Fruit fly (Drosophila melanogaster) whole organism, embryonic: ENCODE measurements around the gene Usp8.
A peak's percentile ranks its signal among the peaks of the same experiment; 100 is the strongest.

Experiments used
- ATbp ChIP-seq: fragments of 200-800 bp; sonication (Bioruptor generic); optimal IDR thresholded peaks from 2 replicates; lab custom pipeline; 2017; ENCODE audit warnings: missing biosample characterization, mild to moderate bottlenecking, missing genetic modification characterization, missing genetic modification reagents
- Atf6 ChIP-seq: fragments of 200-800 bp; sonication (Bioruptor generic); IDR thresholded peaks from 2 replicates; pipeline ENCODE4 v1.3.6; 2022; ENCODE audit warnings: missing biosample characterization, missing genetic modification characterization
- CG10209 ChIP-seq: fragments of 200-800 bp; sonication (Bioruptor generic); optimal IDR thresholded peaks from 3 replicates; lab custom pipeline; 2017; ENCODE audit warnings: missing biosample characterization, mild to moderate bottlenecking, missing genetic modification characterization, missing genetic modification reagents
- CG10321 ChIP-seq: fragments of 200-800 bp; sonication (Bioruptor generic); IDR thresholded peaks from 2 replicates; pipeline ENCODE4 v1.3.6; 2022; ENCODE audit warnings: missing biosample characterization, missing genetic modification characterization
- CG10565 ChIP-seq: fragments of 200-800 bp; sonication (Bioruptor generic); optimal IDR thresholded peaks from 3 replicates; lab custom pipeline; 2016; ENCODE audit warnings: missing biosample characterization, mild to moderate bottlenecking, missing genetic modification characterization
- CG11696 ChIP-seq: fragments of 200-800 bp; sonication (Bioruptor generic); IDR thresholded peaks from 2 replicates; pipeline ENCODE4 v1.3.6; 2022; ENCODE audit warnings: missing biosample characterization, missing genetic modification characterization
- CG12769 ChIP-seq: fragments of 200-800 bp; sonication (Bioruptor generic); optimal IDR thresholded peaks from 2 replicates; lab custom pipeline; 2019; ENCODE audit warnings: missing biosample characterization, mild to moderate bottlenecking, missing genetic modification characterization, moderate library complexity
- CG13424 ChIP-seq: fragments of 200-800 bp; sonication (Bioruptor generic); optimal IDR thresholded peaks from 2 replicates; lab custom pipeline; 2019; ENCODE audit warnings: missing biosample characterization, mild to moderate bottlenecking, missing genetic modification characterization, moderate library complexity
- CG14050 ChIP-seq: fragments of 200-800 bp; sonication (Bioruptor generic); IDR thresholded peaks from 3 replicates; pipeline ENCODE4 v1.3.6; 2022; ENCODE audit warnings: missing biosample characterization, missing genetic modification characterization
- CG15073 ChIP-seq: fragments of 200-800 bp; sonication (Bioruptor generic); optimal IDR thresholded peaks from 2 replicates; lab custom pipeline; 2016; ENCODE audit warnings: missing biosample characterization, missing genetic modification characterization
- CG1529 ChIP-seq: fragments of 200-800 bp; sonication (Bioruptor generic); optimal IDR thresholded peaks from 3 replicates; lab custom pipeline; 2018; ENCODE audit warnings: missing biosample characterization, missing genetic modification characterization
- CG1603 ChIP-seq: fragments of 200-800 bp; sonication (Bioruptor generic); optimal IDR thresholded peaks from 2 replicates; lab custom pipeline; 2019; ENCODE audit warnings: missing biosample characterization, mild to moderate bottlenecking, missing genetic modification characterization, moderate library complexity
- CG16863 ChIP-seq: fragments of 200-800 bp; sonication (Bioruptor generic); optimal IDR thresholded peaks from 3 replicates; lab custom pipeline; 2016; ENCODE audit warnings: missing biosample characterization, missing genetic modification characterization
- CG2120 ChIP-seq: fragments of 200-800 bp; sonication (Bioruptor generic); optimal IDR thresholded peaks from 3 replicates; lab custom pipeline; 2016; ENCODE audit warnings: missing biosample characterization, missing genetic modification characterization
- CG2712 ChIP-seq: fragments of 200-800 bp; optimal IDR thresholded peaks from 3 replicates; lab custom pipeline; 2019; ENCODE audit warnings: missing biosample characterization, mild to moderate bottlenecking, missing genetic modification characterization, moderate library complexity
- CG31441 ChIP-seq: fragments of 200-800 bp; sonication (Bioruptor generic); IDR thresholded peaks from 2 replicates; pipeline ENCODE4 v1.3.6; 2022; ENCODE audit warnings: missing biosample characterization, missing genetic modification characterization
- CG3281 ChIP-seq: fragments of 200-800 bp; sonication (Bioruptor generic); optimal IDR thresholded peaks from 3 replicates; lab custom pipeline; 2017; ENCODE audit warnings: missing biosample characterization, mild to moderate bottlenecking, missing genetic modification characterization
- CG4707 ChIP-seq: fragments of 200-800 bp; sonication (Bioruptor generic); optimal IDR thresholded peaks from 2 replicates; lab custom pipeline; 2018; ENCODE audit warnings: missing biosample characterization, mild to moderate bottlenecking, missing genetic modification characterization, moderate library complexity
- CG6175 ChIP-seq: fragments of 200-800 bp; sonication (Bioruptor generic); IDR thresholded peaks from 3 replicates; pipeline ENCODE4 v1.3.6; 2022; ENCODE audit warnings: missing biosample characterization, missing genetic modification characterization
- CG7745 ChIP-seq: fragments of 200-800 bp; sonication (Bioruptor generic); optimal IDR thresholded peaks from 2 replicates; lab custom pipeline; 2018; ENCODE audit warnings: missing biosample characterization, mild to moderate bottlenecking, missing genetic modification characterization, moderate library complexity
- CG9932 ChIP-seq: fragments of 200-800 bp; sonication (Bioruptor generic); IDR thresholded peaks from 2 replicates; pipeline ENCODE4 v1.3.6; 2022; ENCODE audit warnings: missing biosample characterization, missing genetic modification characterization
- CHES-1-like ChIP-seq: fragments of 200-800 bp; sonication (Bioruptor generic); optimal IDR thresholded peaks from 2 replicates; lab custom pipeline; 2016; ENCODE audit warnings: missing biosample characterization, missing genetic modification characterization
- Camta ChIP-seq: fragments of 200-800 bp; sonication (Bioruptor generic); optimal IDR thresholded peaks from 2 replicates; lab custom pipeline; 2016; ENCODE audit warnings: missing biosample characterization, missing genetic modification characterization
- CkIIα-i1 ChIP-seq: fragments of 200-800 bp; sonication (Bioruptor generic); IDR thresholded peaks from 2 replicates; pipeline ENCODE4 v1.3.6; 2022; ENCODE audit warnings: missing biosample characterization, missing genetic modification characterization
- CoRest ChIP-seq: fragments of 200-800 bp; sonication (Bioruptor generic); optimal IDR thresholded peaks from 3 replicates; lab custom pipeline; 2018; ENCODE audit warnings: missing biosample characterization, mild to moderate bottlenecking, missing genetic modification characterization, moderate library complexity
- D19A ChIP-seq: fragments of 200-800 bp; optimal IDR thresholded peaks from 3 replicates; lab custom pipeline; 2019; ENCODE audit warnings: missing biosample characterization, mild to moderate bottlenecking, missing genetic modification characterization, moderate library complexity
- Drgx ChIP-seq: fragments of 200-800 bp; sonication (Bioruptor generic); IDR thresholded peaks from 2 replicates; pipeline ENCODE4 v1.3.6; 2022; ENCODE audit warnings: missing biosample characterization, missing genetic modification characterization
- Fer2 ChIP-seq: fragments of 200-800 bp; sonication (Bioruptor generic); optimal IDR thresholded peaks from 2 replicates; lab custom pipeline; 2018; ENCODE audit warnings: missing biosample characterization, mild to moderate bottlenecking, missing genetic modification characterization, moderate library complexity
- MBD-R2 ChIP-seq: fragments of 200-800 bp; sonication (Bioruptor generic); IDR thresholded peaks from 2 replicates; pipeline ENCODE4 v1.3.6; 2022; ENCODE audit warnings: missing biosample characterization, missing genetic modification characterization
- MTF-1 ChIP-seq: fragments of 200-800 bp; sonication (Bioruptor generic); optimal IDR thresholded peaks from 2 replicates; lab custom pipeline; 2018; ENCODE audit warnings: missing biosample characterization, mild to moderate bottlenecking, missing genetic modification characterization, borderline replicate concordance
- NfI ChIP-seq: fragments of 200-800 bp; sonication (Bioruptor generic); optimal IDR thresholded peaks from 3 replicates; lab custom pipeline; 2018; ENCODE audit warnings: missing biosample characterization, mild to moderate bottlenecking, missing genetic modification characterization, moderate library complexity
- Scr ChIP-seq: fragments of 200-800 bp; sonication (Bioruptor generic); IDR thresholded peaks from 2 replicates; pipeline ENCODE4 v1.3.6; 2022; ENCODE audit warnings: missing biosample characterization, missing genetic modification characterization; ENCODE audit not compliant: partially characterized antibody
- Stat92E ChIP-seq, 3 experiments: fragments of >200 bp in 2 of 3; fragments of 200-800 bp in 1 of 3; sonication (Bioruptor generic) in 1 of 3; optimal IDR thresholded peaks; 2 replicates each; lab custom pipeline; 2017 to 2019; ENCODE audit warnings: missing biosample characterization in 3 of 3, missing genetic modification characterization in 3 of 3, mild to moderate bottlenecking in 1 of 3, moderate library complexity in 1 of 3
- Xbp1 ChIP-seq: fragments of 200-800 bp; sonication (Bioruptor generic); optimal IDR thresholded peaks from 3 replicates; lab custom pipeline; 2016; ENCODE audit warnings: missing biosample characterization, mild to moderate bottlenecking, missing genetic modification characterization
- amos ChIP-seq: fragments of 200-800 bp; sonication (Bioruptor generic); IDR thresholded peaks from 2 replicates; pipeline ENCODE4 v1.3.6; 2022; ENCODE audit warnings: missing biosample characterization, missing genetic modification characterization; ENCODE audit not compliant: partially characterized antibody
- dpn ChIP-seq, 2 experiments: fragments of 200-800 bp; sonication (Bioruptor generic); optimal IDR thresholded peaks; 3 replicates each; lab custom pipeline; 2016; ENCODE audit warnings: missing biosample characterization in 2 of 2, missing genetic modification characterization in 2 of 2
- ewg ChIP-seq: fragments of 200-800 bp; sonication (Bioruptor generic); optimal IDR thresholded peaks from 3 replicates; lab custom pipeline; 2017; ENCODE audit warnings: mild to moderate bottlenecking, missing biosample characterization, missing genetic modification reagents, missing genetic modification characterization
- exex ChIP-seq: fragments of 200-800 bp; sonication (Bioruptor generic); optimal IDR thresholded peaks from 4 replicates; lab custom pipeline; 2018; ENCODE audit warnings: missing biosample characterization, mild to moderate bottlenecking, missing genetic modification characterization, moderate library complexity
- gcm2 ChIP-seq: fragments of 200-800 bp; sonication (Bioruptor generic); optimal IDR thresholded peaks from 2 replicates; lab custom pipeline; 2016; ENCODE audit warnings: missing biosample characterization, missing genetic modification characterization
- gt ChIP-seq: fragments of 200-800 bp; sonication (Bioruptor generic); IDR thresholded peaks from 2 replicates; pipeline ENCODE4 v1.3.6; 2022; ENCODE audit warnings: missing biosample characterization, missing genetic modification characterization
- inv ChIP-seq: fragments of 200-800 bp; sonication (Bioruptor generic); IDR thresholded peaks from 2 replicates; pipeline ENCODE4 v1.3.6; 2022; ENCODE audit warnings: missing biosample characterization, missing genetic modification characterization; ENCODE audit not compliant: partially characterized antibody
- kah ChIP-seq: fragments of 200-800 bp; sonication (Bioruptor generic); optimal IDR thresholded peaks from 2 replicates; lab custom pipeline; 2018; ENCODE audit warnings: missing biosample characterization, mild to moderate bottlenecking, missing genetic modification characterization
- kay ChIP-seq: fragments of 200-800 bp; sonication (Bioruptor generic); optimal IDR thresholded peaks from 2 replicates; lab custom pipeline; 2016; ENCODE audit warnings: missing biosample characterization, missing genetic modification characterization
- ken ChIP-seq: fragments of 200-800 bp; sonication (Bioruptor generic); IDR thresholded peaks from 3 replicates; pipeline ENCODE4 v1.3.6; 2022; ENCODE audit warnings: missing biosample characterization, missing genetic modification characterization
- klu ChIP-seq: fragments of 200-800 bp; sonication (Bioruptor generic); IDR thresholded peaks from 2 replicates; pipeline ENCODE4 v1.3.6; 2022; ENCODE audit warnings: missing biosample characterization, missing genetic modification characterization
- oc ChIP-seq: fragments of 200-800 bp; sonication (Bioruptor generic); optimal IDR thresholded peaks from 2 replicates; lab custom pipeline; 2018; ENCODE audit warnings: missing biosample characterization, mild to moderate bottlenecking, missing genetic modification characterization, moderate library complexity
- phol ChIP-seq: fragments of 200-800 bp; sonication (Bioruptor generic); optimal IDR thresholded peaks from 3 replicates; lab custom pipeline; 2018; ENCODE audit warnings: missing biosample characterization, mild to moderate bottlenecking, missing genetic modification characterization, moderate library complexity
- sens-2 ChIP-seq: fragments of 200-800 bp; sonication (Bioruptor generic); IDR thresholded peaks from 2 replicates; pipeline ENCODE4 v1.3.6; 2022; ENCODE audit warnings: missing biosample characterization, missing genetic modification characterization
- tna ChIP-seq: fragments of 200-800 bp; sonication (Bioruptor generic); IDR thresholded peaks from 2 replicates; pipeline ENCODE4 v1.3.6; 2022; ENCODE audit warnings: missing biosample characterization, missing genetic modification characterization; ENCODE audit not compliant: partially characterized antibody
- zf30C ChIP-seq: fragments of 200-800 bp; sonication (Bioruptor generic); optimal IDR thresholded peaks from 3 replicates; lab custom pipeline; 2018; ENCODE audit warnings: missing biosample characterization, mild to moderate bottlenecking, missing genetic modification characterization

The Usp8 gene

dm6 chr3R:21155931-21156488 lies 21.9 kb downstream of the Usp8 start (continued):
- TF ChIP-seq CG6175 (GFP tag; lab: Robert Waterston, UW) (no peak), CG1529 (GFP tag; lab: Kevin White, UChicago) (no peak), D19A (no peak), Drgx (GFP tag; lab: Robert Waterston, UW) (no peak), CG16863 (GFP tag; lab: Kevin White, UChicago) (no peak), exex (tag; lab: Kevin White, UChicago) (no peak), CG10209 (GFP tag; lab: Kevin White, UChicago) (no peak), CHES-1-like (GFP tag; lab: Kevin White, UChicago) (no peak), CkIIα-i1 (GFP tag; lab: Robert Waterston, UW) (no peak), ewg (no peak), NfI (GFP tag; lab: Kevin White, UChicago) (no peak), gt (GFP tag; lab: Robert Waterston, UW) (no peak), Stat92E (GFP tag; optimal IDR thresholded peaks at IDR 0.05; lab: Kevin White, UChicago) (no peak), CG14050 (no peak), CG15073 (GFP tag; lab: Kevin White, UChicago) (no peak), CG2712 (tag; lab: Kevin White, UChicago) (peak; percentile 18), Scr (peak; percentile 52), MTF-1 (GFP tag; lab: Kevin White, UChicago) (no peak), CG11696 (no peak), CG10565 (GFP tag; lab: Kevin White, UChicago) (no peak), CG10321 (GFP tag; lab: Robert Waterston, UW) (no peak), kay (GFP tag; lab: Kevin White, UChicago) (no peak), klu (no peak), ken (no peak), zf30C (GFP tag; lab: Kevin White, UChicago) (no peak), CG9932 (GFP tag; lab: Robert Waterston, UW) (no peak), phol (peak; percentile 32), CG13424 (no peak), Camta (GFP tag; lab: Kevin White, UChicago) (no peak), amos (GFP tag; lab: Robert Waterston, UW) (no peak; the same call in 1 of the 2 replicates), Fer2 (no peak), gcm2 (GFP tag; lab: Kevin White, UChicago) (no peak), kah (GFP tag; lab: Kevin White, UChicago) (no peak), Xbp1 (GFP tag; lab: Kevin White, UChicago) (no peak), CG7745 (tag; lab: Kevin White, UChicago) (no peak), CG31441 (GFP tag; lab: Robert Waterston, UW) (no peak; the same call in 1 of the 2 replicates), inv (GFP tag; lab: Robert Waterston, UW) (no peak), sens-2 (GFP tag; lab: Robert Waterston, UW) (no peak), tna (GFP tag; lab: Robert Waterston, UW) (peak; percentile 53; the same call in 1 of the 2 replicates), Atf6 (no peak), CG4707 (GFP tag; lab: Kevin White, UChicago) (no peak), CG1603 (tag; lab: Kevin White, UChicago) (peak; percentile 22), ATbp (GFP tag; lab: Kevin White, UChicago) (no peak), dpn (GFP tag; optimal IDR thresholded peaks at IDR 0.05; lab: Kevin White, UChicago) (peak in 1 of 2 experiments; percentile 26), CG2120 (GFP tag; lab: Kevin White, UChicago) (peak; percentile 45), MBD-R2 (0 out of 2 replicates have a peak, but pooled peaks have one; percentile 13), CG3281 (GFP tag; lab: Kevin White, UChicago) (no peak), CoRest (tag; lab: Kevin White, UChicago) (peak; percentile 63), CG12769 (tag; lab: Kevin White, UChicago) (no peak), oc (peak; percentile 13)
